Worm (Caenorhabditis elegans) whole organism, L3 larva: ENCODE data around the gene srx-102.

ENCODE experiments used
- R02D3.7 ChIP-seq: fragments of 150-350 bp; optimal IDR thresholded peaks from 2 replicates; lab custom pipeline; 2014; ENCODE audit warnings: missing biosample characterization, missing genetic modification characterization
- ZK546.5 ChIP-seq: sonication (generic microtip); optimal IDR thresholded peaks from 2 replicates; lab custom pipeline; 2017; ENCODE audit warnings: missing biosample characterization, missing genetic modification characterization
- aly-2 ChIP-seq: fragments of 150-350 bp; optimal IDR thresholded peaks from 2 replicates; lab custom pipeline; 2014; ENCODE audit warnings: missing biosample characterization, missing genetic modification characterization
- ama-1 ChIP-seq: fragments of 150-350 bp; optimal IDR thresholded peaks from 2 replicates; lab custom pipeline; 2018
- ceh-16 ChIP-seq: sonication (generic microtip); optimal IDR thresholded peaks from 2 replicates; lab custom pipeline; 2017; ENCODE audit warnings: missing biosample characterization, missing genetic modification characterization
- ceh-28 ChIP-seq: fragments of 150-350 bp; optimal IDR thresholded peaks from 2 replicates; lab custom pipeline; 2014; ENCODE audit warnings: missing biosample characterization, missing genetic modification reagents, missing genetic modification characterization
- ceh-9 ChIP-seq: sonication (generic microtip); optimal IDR thresholded peaks from 2 replicates; lab custom pipeline; 2018; ENCODE audit warnings: missing biosample characterization, missing genetic modification characterization
- daf-12 ChIP-seq: fragments of 150-350 bp; optimal IDR thresholded peaks from 2 replicates; lab custom pipeline; 2014; ENCODE audit warnings: missing biosample characterization, missing genetic modification reagents, missing genetic modification characterization
- egl-27 ChIP-seq: sonication (generic microtip); optimal IDR thresholded peaks from 4 replicates; lab custom pipeline; 2017; ENCODE audit warnings: missing biosample characterization, missing genetic modification reagents, missing genetic modification characterization
- elt-2 ChIP-seq: sonication (generic microtip); optimal IDR thresholded peaks from 2 replicates; lab custom pipeline; 2016; ENCODE audit warnings: missing genetic modification reagents, mild to moderate bottlenecking, missing genetic modification characterization, missing compliant biosample characterization
- elt-3 ChIP-seq, 3 experiments: fragments of 150-350 bp in 1 of 3; sonication (generic microtip) in 2 of 3; optimal IDR thresholded peaks; 2 replicates in 2 of 3; 4 replicates in 1 of 3; lab custom pipeline; 2014 to 2017; ENCODE audit warnings: missing biosample characterization in 3 of 3, missing genetic modification characterization in 3 of 3
- eor-1 ChIP-seq, 2 experiments: fragments of 150-350 bp; optimal IDR thresholded peaks; 2 replicates each; lab custom pipeline; 2014 to 2018; ENCODE audit warnings: missing biosample characterization in 2 of 2, missing genetic modification characterization in 2 of 2
- fkh-10 ChIP-seq: sonication (generic microtip); optimal IDR thresholded peaks from 2 replicates; lab custom pipeline; 2017; ENCODE audit warnings: missing biosample characterization, missing genetic modification reagents, missing genetic modification characterization
- fkh-2 ChIP-seq: fragments of 150-350 bp; optimal IDR thresholded peaks from 2 replicates; lab custom pipeline; 2014; ENCODE audit warnings: missing biosample characterization, missing genetic modification reagents, missing genetic modification characterization
- hmg-11 ChIP-seq: sonication (generic microtip); optimal IDR thresholded peaks from 2 replicates; lab custom pipeline; 2016; ENCODE audit warnings: missing genetic modification characterization, missing compliant biosample characterization
- jun-1 ChIP-seq: fragments of 150-350 bp; optimal IDR thresholded peaks from 2 replicates; lab custom pipeline; 2014; ENCODE audit warnings: missing biosample characterization, missing genetic modification reagents, missing genetic modification characterization
- lsy-12 ChIP-seq: sonication (generic microtip); optimal IDR thresholded peaks from 2 replicates; lab custom pipeline; 2016; ENCODE audit warnings: mild to moderate bottlenecking, missing genetic modification characterization, missing compliant biosample characterization
- mdl-1 ChIP-seq: fragments of 150-350 bp; optimal IDR thresholded peaks from 2 replicates; lab custom pipeline; 2014; ENCODE audit warnings: missing biosample characterization, missing genetic modification characterization
- mml-1 ChIP-seq: fragments of 150-350 bp; sonication (generic microtip); optimal IDR thresholded peaks from 3 replicates; lab custom pipeline; 2014; ENCODE audit warnings: missing biosample characterization, missing genetic modification characterization
- nhr-23 ChIP-seq: fragments of 150-350 bp; optimal IDR thresholded peaks from 2 replicates; lab custom pipeline; 2014; ENCODE audit warnings: missing biosample characterization, missing genetic modification reagents, missing genetic modification characterization
- nhr-237 ChIP-seq: fragments of 150-350 bp; optimal IDR thresholded peaks from 2 replicates; lab custom pipeline; 2014; ENCODE audit warnings: missing biosample characterization, missing genetic modification characterization
- nhr-28 ChIP-seq: fragments of 150-350 bp; optimal IDR thresholded peaks from 2 replicates; lab custom pipeline; 2014; ENCODE audit warnings: missing biosample characterization, missing genetic modification characterization
- nhr-76 ChIP-seq: fragments of 150-350 bp; sonication (generic microtip); optimal IDR thresholded peaks from 5 replicates; lab custom pipeline; 2014; ENCODE audit warnings: missing biosample characterization, missing genetic modification characterization
- nhr-77 ChIP-seq: fragments of 150-350 bp; optimal IDR thresholded peaks from 2 replicates; lab custom pipeline; 2014; ENCODE audit warnings: missing biosample characterization, missing genetic modification characterization
- pha-4 ChIP-seq: fragments of 150-350 bp; optimal IDR thresholded peaks from 2 replicates; lab custom pipeline; 2014; ENCODE audit warnings: missing biosample characterization, missing genetic modification reagents, missing genetic modification characterization
- pqm-1 ChIP-seq: fragments of 150-350 bp; optimal IDR thresholded peaks from 2 replicates; lab custom pipeline; 2017; ENCODE audit warnings: missing biosample characterization, missing genetic modification characterization, inconsistent platforms
- sea-2 ChIP-seq: fragments of 150-350 bp; sonication (generic microtip); optimal IDR thresholded peaks from 4 replicates; lab custom pipeline; 2014; ENCODE audit warnings: missing biosample characterization, missing genetic modification reagents, missing genetic modification characterization
- skn-1 ChIP-seq: fragments of 150-350 bp; optimal IDR thresholded peaks from 2 replicates; lab custom pipeline; 2014; ENCODE audit warnings: missing biosample characterization, missing genetic modification characterization
- snpc-4 ChIP-seq: fragments of 150-350 bp; optimal IDR thresholded peaks from 2 replicates; lab custom pipeline; 2014; ENCODE audit warnings: missing biosample characterization, missing genetic modification characterization
- unc-39 ChIP-seq: sonication (generic microtip); optimal IDR thresholded peaks from 4 replicates; lab custom pipeline; 2017; ENCODE audit warnings: missing biosample characterization, missing genetic modification characterization
- ztf-11 ChIP-seq: fragments of 150-350 bp; optimal IDR thresholded peaks from 2 replicates; lab custom pipeline; 2014; ENCODE audit warnings: missing biosample characterization, missing genetic modification characterization
- ztf-4 ChIP-seq: fragments of 150-350 bp; optimal IDR thresholded peaks from 2 replicates; lab custom pipeline; 2014; ENCODE audit warnings: missing biosample characterization, missing genetic modification characterization

The srx-102 gene

DNA sequence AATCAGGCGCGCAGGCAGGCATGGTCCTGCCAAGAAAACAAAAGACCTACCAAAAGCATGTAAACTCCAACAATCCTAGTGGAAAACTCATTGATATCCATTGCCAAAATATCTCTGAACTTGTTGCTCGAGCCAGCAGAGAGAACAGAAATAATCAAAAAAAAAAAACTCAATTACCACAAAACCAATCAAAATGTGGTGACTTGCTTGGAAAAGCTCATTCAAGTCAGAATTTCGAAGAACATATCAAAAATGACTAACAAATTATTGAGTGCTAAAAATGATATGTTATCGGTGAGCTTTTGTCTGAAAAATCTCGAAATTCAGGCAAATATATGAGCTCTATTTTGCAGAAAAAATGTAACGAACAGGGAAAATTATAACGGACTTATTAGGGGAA lies 6.7 kb upstream of the srx-102 start, which contains the start of gene srx-105:
Gene srx-105 (minus strand): TSS at position 101 of the 400 bp plus-strand sequence.
- TF ChIP-seq hmg-11 (tag; lab: Kevin White, UChicago) = no peak
- TF ChIP-seq jun-1 (tag; lab: Kevin White, UChicago) = no peak
- TF ChIP-seq ama-1 (lab: Kevin White, UChicago) = no peak
- no peak for TF ChIP-seq mdl-1 (tag; lab: Kevin White, UChicago)
- TF ChIP-seq egl-27 = no peak
- TF ChIP-seq fkh-10 = no peak
- TF ChIP-seq ztf-11 (tag; lab: Kevin White, UChicago) = no peak
- TF ChIP-seq R02D3.7 (tag; lab: Kevin White, UChicago) = no peak
- TF ChIP-seq skn-1 (tag; lab: Kevin White, UChicago) = no peak
- TF ChIP-seq ceh-16 = no peak
- no peak for TF ChIP-seq pqm-1 (tag; lab: Kevin White, UChicago)
- no peak for TF ChIP-seq snpc-4
- TF ChIP-seq nhr-237 = no peak
- no peak for TF ChIP-seq eor-1 (tag; optimal IDR thresholded peaks at IDR 0.05; lab: Kevin White, UChicago)
- no peak for TF ChIP-seq ceh-28 (tag; lab: Kevin White, UChicago)

DNA sequence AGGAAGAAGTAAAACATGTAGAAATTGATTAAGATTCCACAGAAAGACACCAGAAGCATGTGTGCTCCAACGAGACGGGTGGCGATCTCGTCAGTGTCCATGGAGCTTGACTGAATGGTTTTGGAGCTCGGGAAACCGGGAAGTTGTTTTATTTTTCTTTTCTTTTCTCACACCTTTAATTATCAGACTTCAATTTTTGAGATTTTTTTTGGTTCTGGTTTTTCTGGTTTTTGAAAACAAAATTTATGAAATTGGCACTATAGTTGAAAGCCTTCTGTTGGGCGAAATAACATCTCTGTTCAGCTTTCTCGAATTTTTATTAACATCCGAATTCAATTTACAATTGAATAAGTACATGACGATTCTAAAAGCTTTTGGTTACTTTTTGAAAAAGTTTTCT lies 5.0 kb upstream of the srx-102 start, which contains the start of gene srx-104:
Gene srx-104 (minus strand): TSS at position 101 of the 400 bp plus-strand sequence.
- TF ChIP-seq jun-1 (tag; lab: Kevin White, UChicago) (no peak), nhr-23 (no peak), aly-2 (tag; lab: Kevin White, UChicago) (no peak), fkh-2 (no peak), ztf-4 (tag; lab: Kevin White, UChicago) (no peak), nhr-77 (tag; lab: Kevin White, UChicago) (no peak), sea-2 (GFP tag; lab: Kevin White, UChicago) (no peak)

DNA sequence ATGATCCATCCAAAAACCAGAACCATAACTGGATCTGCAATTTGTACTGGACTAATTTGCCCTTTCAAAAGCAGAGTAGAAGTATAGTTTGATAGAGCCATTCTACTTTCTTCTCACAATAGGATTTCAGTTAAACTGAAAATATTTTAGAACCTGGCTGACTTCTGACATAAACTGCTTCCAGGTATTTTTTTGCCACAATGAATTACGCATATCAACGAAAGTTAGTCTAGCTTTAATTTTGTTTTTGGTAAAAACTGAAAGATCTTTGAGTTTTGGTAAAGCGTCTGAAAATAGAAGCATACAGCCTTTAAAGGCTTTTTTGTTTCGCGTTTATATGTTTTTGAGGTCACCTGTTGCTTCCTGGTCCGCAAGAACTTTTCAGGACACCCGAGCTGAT lies 3.9 kb downstream of the srx-102 start, which contains the start of gene srx-101:
Gene srx-101 (minus strand): TSS at position 101 of the 400 bp plus-strand sequence.
- TF ChIP-seq daf-12 (tag; lab: Kevin White, UChicago) = no peak
- no peak for TF ChIP-seq jun-1 (tag; lab: Kevin White, UChicago)
- no peak for TF ChIP-seq pqm-1 (tag; lab: Kevin White, UChicago)
- no peak for TF ChIP-seq skn-1 (tag; lab: Kevin White, UChicago)
- TF ChIP-seq nhr-28 = no peak
- TF ChIP-seq pha-4 = no peak
- TF ChIP-seq R02D3.7 (tag; lab: Kevin White, UChicago) = no peak
- no peak for TF ChIP-seq mml-1 (tag; lab: Kevin White, UChicago)
- no peak for TF ChIP-seq unc-39 (tag; lab: Kevin White, UChicago)
- no peak for TF ChIP-seq ztf-11 (tag; lab: Kevin White, UChicago)
- no peak for TF ChIP-seq ZK546.5 (tag; lab: Kevin White, UChicago)

DNA sequence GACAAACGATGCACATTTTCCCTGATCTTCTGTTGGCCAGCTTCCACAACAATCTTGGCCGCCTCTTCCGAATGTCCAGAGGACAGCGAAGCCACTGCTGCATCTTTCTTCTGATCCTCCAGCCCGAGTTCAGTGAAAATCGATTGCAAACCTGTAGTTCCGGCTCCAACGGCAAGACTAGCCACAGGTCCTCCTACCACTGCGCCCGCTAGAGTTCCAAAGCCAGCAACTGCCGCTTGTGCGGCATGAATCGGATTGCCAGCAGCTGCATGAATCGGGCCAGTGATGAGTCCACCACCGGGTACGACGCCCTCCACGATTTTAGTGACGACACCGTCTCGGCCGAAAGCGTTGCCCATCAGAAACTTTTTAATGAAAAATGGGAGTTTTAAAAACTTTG lies 6.2 kb downstream of the srx-102 start, which contains the start of gene ifas-1:
Gene ifas-1 (minus strand): TSS at position 387 of the 400 bp plus-strand sequence.
- TF ChIP-seq ceh-9 (tag; lab: Kevin White, UChicago) = no peak
- TF ChIP-seq hmg-11 (tag; lab: Kevin White, UChicago) = no peak
- TF ChIP-seq unc-39 (tag; lab: Kevin White, UChicago) = no peak
- no peak for TF ChIP-seq nhr-76
- no peak for TF ChIP-seq elt-3 (tag; optimal IDR thresholded peaks at IDR 0.05; lab: Kevin White, UChicago)
- TF ChIP-seq lsy-12 (tag; lab: Kevin White, UChicago) = no peak
- no peak for TF ChIP-seq skn-1 (tag; lab: Kevin White, UChicago)
- TF ChIP-seq ztf-11 (tag; lab: Kevin White, UChicago) = no peak
- TF ChIP-seq nhr-77 (tag; lab: Kevin White, UChicago) = no peak

DNA sequence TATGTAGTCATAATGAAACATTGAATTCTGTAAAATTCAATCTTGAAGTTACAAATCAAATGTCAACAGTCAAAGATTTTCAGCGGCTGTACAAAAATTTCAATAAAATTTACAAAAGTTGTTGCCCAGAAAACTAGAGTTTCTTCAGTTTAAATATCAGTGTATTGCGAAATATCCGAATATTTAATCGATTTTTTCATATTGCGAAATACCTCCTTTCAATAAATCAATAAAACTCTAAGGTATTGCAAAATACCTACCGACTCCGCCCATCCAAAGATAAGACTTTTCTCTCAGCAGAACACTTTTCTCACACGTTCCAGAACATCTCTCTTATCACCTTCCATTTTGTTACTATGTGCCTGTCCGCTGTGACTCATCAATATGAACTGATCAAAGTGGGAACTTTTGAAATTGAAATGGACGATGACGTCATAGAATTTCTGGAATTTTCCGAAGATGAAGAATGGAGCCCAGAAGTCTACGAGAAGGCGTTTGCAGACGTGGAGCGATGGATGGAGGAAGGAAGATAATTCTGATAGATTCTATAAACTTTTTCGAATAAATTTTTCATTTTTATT lies 10.0 kb downstream of the srx-102 start:
- TF ChIP-seq elt-2 (tag; lab: Kevin White, UChicago) (peak; percentile 87), pqm-1 (tag; lab: Kevin White, UChicago) (peak; percentile 46), lsy-12 (tag; lab: Kevin White, UChicago) (no peak), R02D3.7 (tag; lab: Kevin White, UChicago) (no peak), ceh-28 (tag; lab: Kevin White, UChicago) (peak; percentile 83)
